Worm (Caenorhabditis elegans) whole organism, early embryonic: ENCODE results near the gene srh-207.
"Not testable (repeated sequence)": the region's sequence is repeated elsewhere in the genome, so short reads cannot be mapped to it uniquely, and the experiment has no call there.

Experiments used
- B0310.2 ChIP-seq: sonication (generic microtip); optimal IDR thresholded peaks from 2 replicates; lab custom pipeline; 2016; ENCODE audit warnings: mild to moderate bottlenecking, missing genetic modification characterization, missing compliant biosample characterization
- F13C5.2 ChIP-seq: sonication (generic microtip); optimal IDR thresholded peaks from 2 replicates; lab custom pipeline; 2017; ENCODE audit warnings: mild to moderate bottlenecking, missing genetic modification characterization, inconsistent platforms, missing compliant biosample characterization
- aly-1 ChIP-seq: sonication (generic microtip); optimal IDR thresholded peaks from 2 replicates; lab custom pipeline; 2016; ENCODE audit warnings: missing genetic modification characterization, missing compliant biosample characterization
- ama-1 ChIP-seq: fragments of 150-350 bp; optimal IDR thresholded peaks from 2 replicates; lab custom pipeline; 2014
- ceh-13 ChIP-seq: fragments of 200-800 bp; sonication (Bioruptor generic); optimal IDR thresholded peaks from 2 replicates; lab custom pipeline; 2018; ENCODE audit warnings: mild to moderate bottlenecking, missing genetic modification characterization, missing compliant biosample characterization
- ceh-36 ChIP-seq: sonication (generic microtip); optimal IDR thresholded peaks from 2 replicates; lab custom pipeline; 2016; ENCODE audit warnings: missing genetic modification characterization, inconsistent platforms, missing compliant biosample characterization
- ets-7 ChIP-seq: sonication (generic microtip); optimal IDR thresholded peaks from 2 replicates; lab custom pipeline; 2016; ENCODE audit warnings: missing genotype, missing genetic modification characterization, missing compliant biosample characterization
- flt-1 ChIP-seq: fragments of 200-800 bp; sonication (Bioruptor generic); IDR thresholded peaks from 2 replicates; pipeline ENCODE4 v1.3.6; 2022; ENCODE audit warnings: missing genetic modification characterization, missing compliant biosample characterization
- hmbx-1 ChIP-seq: sonication (generic microtip); optimal IDR thresholded peaks from 2 replicates; lab custom pipeline; 2016; ENCODE audit warnings: mild to moderate bottlenecking, missing genetic modification characterization, missing compliant biosample characterization
- hmg-4 ChIP-seq: fragments of 200-800 bp; sonication (Bioruptor generic); optimal IDR thresholded peaks from 2 replicates; lab custom pipeline; 2018; ENCODE audit warnings: mild to moderate bottlenecking, missing genetic modification characterization, missing compliant biosample characterization
- hnd-1 ChIP-seq: sonication (generic microtip); optimal IDR thresholded peaks from 2 replicates; lab custom pipeline; 2016; ENCODE audit warnings: missing genetic modification characterization, missing compliant biosample characterization
- pes-1 ChIP-seq: fragments of 200-800 bp; sonication (Bioruptor generic); IDR thresholded peaks from 2 replicates; pipeline ENCODE4 v1.3.6; 2022; ENCODE audit warnings: missing genetic modification reagents, missing genetic modification characterization, missing compliant biosample characterization
- scrt-1 ChIP-seq: fragments of 200-800 bp; sonication (Bioruptor generic); IDR thresholded peaks from 2 replicates; pipeline ENCODE4 v1.3.6; 2022; ENCODE audit warnings: missing genetic modification characterization, missing compliant biosample characterization
- sea-1 ChIP-seq: fragments of 200-800 bp; sonication (Bioruptor generic); conservative IDR thresholded peaks from 2 replicates; pipeline ENCODE4 v1.3.6; 2022; ENCODE audit warnings: missing genetic modification characterization, missing compliant biosample characterization
- tbx-11 ChIP-seq: fragments of 200-800 bp; sonication (Bioruptor generic); IDR thresholded peaks from 2 replicates; pipeline ENCODE4 v1.3.6; 2022; ENCODE audit warnings: missing genetic modification characterization, missing compliant biosample characterization
- tbx-37 ChIP-seq: fragments of 200-800 bp; sonication (Bioruptor generic); conservative IDR thresholded peaks from 2 replicates; pipeline ENCODE4 v1.3.6; 2022; ENCODE audit warnings: missing genetic modification reagents, missing genetic modification characterization, missing compliant biosample characterization
- tra-4 ChIP-seq: sonication (generic microtip); optimal IDR thresholded peaks from 2 replicates; lab custom pipeline; 2017; ENCODE audit warnings: missing genetic modification characterization, missing compliant biosample characterization

Gene srh-207

DNA sequence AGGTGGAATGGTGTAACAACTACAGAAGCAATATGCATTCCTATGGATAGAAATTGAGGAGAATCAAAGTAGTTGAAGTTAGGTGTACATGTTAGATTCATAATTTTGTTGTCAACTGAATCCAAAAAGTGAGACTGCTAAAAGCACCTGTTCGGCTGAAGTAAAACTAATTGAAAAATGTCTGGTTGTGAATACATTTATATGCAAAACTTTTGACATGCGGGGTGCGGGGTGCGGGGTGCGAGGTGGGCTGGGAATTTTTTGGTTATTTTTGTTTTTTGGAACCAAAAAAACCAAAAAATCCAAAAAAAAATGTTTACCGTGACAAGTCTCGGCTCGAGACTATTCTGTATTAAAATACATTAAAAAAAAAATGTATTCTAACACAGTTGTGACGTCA, at the start of gene srh-207:
srh-207 (minus strand) TSS at position 101 of the 400 bp plus-strand sequence.
- TF ChIP-seq tra-4 (no peak), ets-7 (no peak), tbx-11 (GFP tag; lab: Robert Waterston, UW) (no peak), tbx-37 (no peak), scrt-1 (GFP tag; lab: Robert Waterston, UW) (no peak), sea-1 (GFP tag; lab: Robert Waterston, UW) (no peak), hmg-4 (GFP tag; lab: Kevin White, UChicago) (no peak), aly-1 (tag; lab: Kevin White, UChicago) (no peak), B0310.2 (tag; lab: Kevin White, UChicago) (no peak)

ce11 chrV:18456574-18456973, 46.5 kb upstream of the srh-207 start, which contains the start of gene ZK228.10:
TSS of gene ZK228.10 (plus strand) at chrV:18456874.
- TF ChIP-seq tra-4, result no peak
- no peak for TF ChIP-seq aly-1 (tag; lab: Kevin White, UChicago)
- no peak for TF ChIP-seq ama-1 (lab: Kevin White, UChicago)
- no peak for TF ChIP-seq F13C5.2 (tag; lab: Kevin White, UChicago)
- no peak for TF ChIP-seq tbx-37
- no peak for TF ChIP-seq tbx-11 (GFP tag; lab: Robert Waterston, UW)
- no peak for TF ChIP-seq hmg-4 (GFP tag; lab: Kevin White, UChicago)
- TF ChIP-seq flt-1 (GFP tag; lab: Robert Waterston, UW), result no peak
- no peak for TF ChIP-seq ceh-36 (tag; lab: Kevin White, UChicago)
- TF ChIP-seq ceh-13, result no peak

DNA sequence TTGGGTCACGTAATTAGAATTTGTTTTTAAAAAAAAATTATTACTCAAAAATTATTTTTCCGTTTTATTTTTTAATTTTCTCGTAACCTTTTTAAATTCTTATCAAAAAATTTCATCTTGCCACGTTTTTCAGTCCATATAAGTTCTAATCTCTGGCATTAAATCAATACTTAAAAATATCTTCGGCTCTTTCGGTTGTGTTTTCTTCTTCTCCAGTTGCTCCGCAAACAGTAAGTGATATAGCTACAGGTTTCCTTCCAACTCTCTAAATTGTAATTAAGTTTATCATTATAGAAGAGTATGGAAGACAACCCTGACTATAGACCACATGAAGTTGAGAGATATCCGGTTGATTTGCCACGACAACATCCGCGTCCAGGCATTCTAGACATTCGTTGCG, 34.1 kb upstream of the srh-207 start, which contains the start of gene ZK228.1:
ZK228.1 (plus strand) TSS at position 301 of the 400 bp plus-strand sequence.
- no peak for TF ChIP-seq hmbx-1 (tag; lab: Kevin White, UChicago)
- no peak for TF ChIP-seq ama-1 (lab: Kevin White, UChicago)
- no peak for TF ChIP-seq scrt-1 (GFP tag; lab: Robert Waterston, UW)
- TF ChIP-seq tbx-11 (GFP tag; lab: Robert Waterston, UW), result no peak
- TF ChIP-seq aly-1 (tag; lab: Kevin White, UChicago), result no peak
- TF ChIP-seq F13C5.2 (tag; lab: Kevin White, UChicago), result no peak
- no peak for TF ChIP-seq flt-1 (GFP tag; lab: Robert Waterston, UW)
- TF ChIP-seq ceh-36 (tag; lab: Kevin White, UChicago), result no peak
- TF ChIP-seq pes-1 (GFP tag; lab: Robert Waterston, UW), result no peak
- no peak for TF ChIP-seq tra-4
- no peak for TF ChIP-seq hmg-4 (GFP tag; lab: Kevin White, UChicago)
- TF ChIP-seq tbx-37, result no peak
- no peak for TF ChIP-seq hnd-1 (tag; lab: Kevin White, UChicago)
- TF ChIP-seq B0310.2 (tag; lab: Kevin White, UChicago), result no peak
- TF ChIP-seq sea-1 (GFP tag; lab: Robert Waterston, UW), result no peak
- no peak for TF ChIP-seq ceh-13
- TF ChIP-seq ets-7, result no peak

ce11 chrV:18439469-18439868, 29.4 kb upstream of the srh-207 start, which contains the start of gene ZK262.9:
TSS of gene ZK262.9 (plus strand) at chrV:18439769.
- TF ChIP-seq ama-1 (lab: Kevin White, UChicago); F13C5.2 (tag; lab: Kevin White, UChicago); ceh-36 (tag; lab: Kevin White, UChicago): not testable (repeated sequence)

DNA sequence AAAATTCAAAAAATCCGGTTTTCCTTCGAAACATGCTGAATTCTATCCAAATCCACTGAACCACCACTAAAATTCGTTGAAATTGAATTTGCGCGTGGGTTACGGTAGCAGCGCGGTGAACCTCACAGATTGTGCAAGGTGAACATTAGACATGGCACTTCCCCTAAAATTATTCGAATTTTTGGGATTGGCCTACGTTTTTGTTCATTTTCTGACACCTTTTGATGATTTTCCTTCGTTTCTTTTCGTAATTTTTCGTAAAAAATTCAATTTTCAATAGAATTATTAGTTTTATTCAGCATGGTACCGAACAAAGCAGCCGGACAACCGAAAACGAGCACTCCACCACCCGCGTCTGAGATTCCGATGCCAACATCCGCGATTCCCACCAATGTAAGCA, 28.0 kb upstream of the srh-207 start, which contains the start of gene ZK262.8:
ZK262.8 (plus strand) TSS at position 301 of the 400 bp plus-strand sequence.
- TF ChIP-seq hmg-4 (GFP tag; lab: Kevin White, UChicago) (no peak), hmbx-1 (tag; lab: Kevin White, UChicago) (no peak), tbx-37 (no peak), ama-1 (lab: Kevin White, UChicago) (no peak), ets-7 (no peak), tra-4 (no peak), ceh-13 (no peak), flt-1 (GFP tag; lab: Robert Waterston, UW) (no peak), tbx-11 (GFP tag; lab: Robert Waterston, UW) (no peak), sea-1 (GFP tag; lab: Robert Waterston, UW) (no peak), F13C5.2 (tag; lab: Kevin White, UChicago) (no peak), scrt-1 (GFP tag; lab: Robert Waterston, UW) (no peak)

DNA sequence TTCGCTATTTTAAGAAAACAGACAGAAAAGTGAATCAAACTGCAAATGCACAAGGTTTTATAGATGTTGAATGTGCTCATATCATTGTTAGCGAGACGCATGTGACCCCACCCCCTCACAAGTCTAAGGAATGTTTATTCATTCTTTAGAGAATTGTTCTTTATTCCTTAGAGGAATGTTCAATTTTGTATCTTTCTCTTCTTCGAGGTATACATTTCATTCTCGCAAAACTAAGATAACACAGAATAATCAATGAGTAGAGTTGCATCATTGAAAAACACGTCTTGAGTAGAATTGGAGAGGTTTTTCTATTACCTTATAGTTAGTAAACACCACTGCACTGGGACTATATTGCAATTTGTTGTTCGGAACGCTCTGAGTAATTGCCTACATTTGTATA, 24.9 kb upstream of the srh-207 start, which contains the start of gene ZK262.20:
ZK262.20 (minus strand) TSS at position 101 of the 400 bp plus-strand sequence.
- TF ChIP-seq pes-1 (GFP tag; lab: Robert Waterston, UW) (no peak), B0310.2 (tag; lab: Kevin White, UChicago) (no peak), tbx-11 (GFP tag; lab: Robert Waterston, UW) (no peak), aly-1 (tag; lab: Kevin White, UChicago) (no peak), sea-1 (GFP tag; lab: Robert Waterston, UW) (no peak), ama-1 (lab: Kevin White, UChicago) (no peak), scrt-1 (GFP tag; lab: Robert Waterston, UW) (no peak), tbx-37 (no peak), hmbx-1 (tag; lab: Kevin White, UChicago) (no peak), flt-1 (GFP tag; lab: Robert Waterston, UW) (no peak)

ce11 chrV:18431450-18431849, 21.4 kb upstream of the srh-207 start, which contains the start of gene srw-82:
TSS of gene srw-82 (plus strand) at chrV:18431750.
- no peak for TF ChIP-seq hmg-4 (GFP tag; lab: Kevin White, UChicago)
- TF ChIP-seq B0310.2 (tag; lab: Kevin White, UChicago), result no peak
- TF ChIP-seq tbx-37, result no peak
- TF ChIP-seq ceh-36 (tag; lab: Kevin White, UChicago), result no peak
- no peak for TF ChIP-seq ceh-13
- no peak for TF ChIP-seq tra-4

DNA sequence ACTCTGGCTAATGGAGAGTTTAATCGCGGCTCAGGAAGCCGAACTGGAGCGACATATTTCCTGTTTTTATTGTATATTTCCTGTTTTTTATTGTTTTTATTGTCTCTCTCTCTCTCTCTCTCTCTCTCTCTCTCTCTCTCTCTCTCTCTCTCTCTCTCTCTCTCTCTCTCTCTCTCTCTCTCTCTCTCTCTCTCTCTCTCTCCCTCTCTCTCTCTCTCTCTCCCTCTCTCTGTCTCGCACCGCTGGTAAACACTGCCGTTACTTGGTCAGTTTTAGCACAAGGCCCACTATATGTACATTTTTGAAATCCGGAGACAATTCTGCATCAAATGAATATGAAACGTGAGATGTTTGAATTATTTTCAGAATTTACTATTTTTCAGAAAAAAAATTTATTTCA, 20.8 kb upstream of the srh-207 start:
- TF ChIP-seq hmbx-1 (tag; lab: Kevin White, UChicago) (no peak), tbx-11 (GFP tag; lab: Robert Waterston, UW) (no peak), B0310.2 (tag; lab: Kevin White, UChicago) (no peak), tbx-37 (no peak), ets-7 (no peak), hmg-4 (GFP tag; lab: Kevin White, UChicago) (no peak), aly-1 (tag; lab: Kevin White, UChicago) (no peak), flt-1 (GFP tag; lab: Robert Waterston, UW) (no peak), hnd-1 (tag; lab: Kevin White, UChicago) (no peak), ama-1 (lab: Kevin White, UChicago) (no peak), F13C5.2 (tag; lab: Kevin White, UChicago) (no peak), scrt-1 (GFP tag; lab: Robert Waterston, UW) (no peak), pes-1 (GFP tag; lab: Robert Waterston, UW) (no peak), tra-4 (no peak), ceh-36 (tag; lab: Kevin White, UChicago) (no peak), ceh-13 (no peak), sea-1 (GFP tag; lab: Robert Waterston, UW) (no peak)
